Fruit fly (Drosophila melanogaster): ENCODE results near the gene nerfin-1.
A peak's percentile ranks its signal among the peaks of the same experiment; 100 is the strongest.

dm6 chr3L:904991-905745 is 3.7 kb upstream of the nerfin-1 start:
- TF ChIP-seq h (GFP tag; optimal IDR thresholded peaks at IDR 0.05) = peak; percentile 50
- no peak for TF ChIP-seq br (GFP tag; optimal IDR thresholded peaks at IDR 0.05)
- TF ChIP-seq pan (optimal IDR thresholded peaks at IDR 0.05) = no peak
